Fruit fly (Drosophila melanogaster): Measurements from ENCODE around the gene CG34260.

Gene CG34260

DNA sequence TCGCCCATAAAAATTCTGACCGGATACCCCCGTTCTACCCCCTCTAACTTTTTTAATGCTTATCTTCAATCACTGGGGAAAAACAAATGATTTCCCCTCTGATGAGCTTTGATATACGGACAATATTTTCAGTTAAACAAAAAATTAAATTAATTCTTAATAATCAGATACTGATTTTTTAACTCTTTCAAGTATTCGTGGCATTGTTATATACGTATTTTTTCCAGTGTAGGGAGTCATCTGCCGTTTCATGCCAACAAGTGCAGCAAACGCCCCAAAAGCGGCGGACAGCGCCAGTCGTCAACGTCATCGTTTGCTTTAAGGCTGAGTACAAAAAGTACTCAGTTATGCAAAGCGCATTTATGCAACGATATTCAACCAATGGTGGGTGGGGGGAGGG is 13.2 kb upstream of the CG34260 start:
- TF ChIP-seq brk (GFP tag; optimal IDR thresholded peaks at IDR 0.05) (no peak), Abd-B (GFP tag; optimal IDR thresholded peaks at IDR 0.05) (no peak), lola (GFP tag; optimal IDR thresholded peaks at IDR 0.05) (no peak), dl (GFP tag; optimal IDR thresholded peaks at IDR 0.05; ENCODE audit: insufficient read depth in 1 of 2, partially characterized antibody in 2 of 2) (no peak), GATAd (GFP tag; optimal IDR thresholded peaks at IDR 0.05) (no peak), OdsH (GFP tag; optimal IDR thresholded peaks at IDR 0.05) (no peak), Hr78 (GFP tag; optimal IDR thresholded peaks at IDR 0.05) (no peak), Mio (GFP tag; optimal IDR thresholded peaks at IDR 0.05) (no peak)

DNA sequence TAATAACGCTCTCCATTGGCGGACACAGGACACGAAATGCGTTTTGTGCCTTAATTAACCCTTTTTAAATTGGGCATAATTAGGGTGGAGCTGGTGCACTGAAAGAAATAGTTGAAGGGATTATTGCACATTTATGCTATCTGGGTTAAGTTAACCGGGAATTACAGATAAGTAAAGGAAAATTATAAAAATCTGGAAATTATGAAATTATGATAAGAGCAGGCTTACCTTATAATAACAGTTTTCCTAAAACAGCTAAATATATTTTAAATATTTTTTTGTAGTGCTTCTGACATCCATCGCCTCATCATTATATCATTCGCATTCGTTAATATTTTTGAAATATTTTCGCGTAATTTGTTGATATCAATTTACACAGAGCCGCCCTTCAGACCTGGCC is 6.7 kb upstream of the CG34260 start:
- TF ChIP-seq jim (GFP tag; optimal IDR thresholded peaks at IDR 0.05) = no peak
- TF ChIP-seq foxo (GFP tag; optimal IDR thresholded peaks at IDR 0.05) = peak in 1 of 2 experiments; percentile 11
- no peak for TF ChIP-seq Dfd (GFP tag; optimal IDR thresholded peaks at IDR 0.05)
- TF ChIP-seq Hnf4 (GFP tag; optimal IDR thresholded peaks at IDR 0.05) = no peak
- no peak for TF ChIP-seq usp (GFP tag; optimal IDR thresholded peaks at IDR 0.05)
- TF ChIP-seq dsf (GFP tag; optimal IDR thresholded peaks at IDR 0.05; ENCODE audit: borderline replicate concordance) = no peak
- TF ChIP-seq br (GFP tag; optimal IDR thresholded peaks at IDR 0.05) = no peak

DNA sequence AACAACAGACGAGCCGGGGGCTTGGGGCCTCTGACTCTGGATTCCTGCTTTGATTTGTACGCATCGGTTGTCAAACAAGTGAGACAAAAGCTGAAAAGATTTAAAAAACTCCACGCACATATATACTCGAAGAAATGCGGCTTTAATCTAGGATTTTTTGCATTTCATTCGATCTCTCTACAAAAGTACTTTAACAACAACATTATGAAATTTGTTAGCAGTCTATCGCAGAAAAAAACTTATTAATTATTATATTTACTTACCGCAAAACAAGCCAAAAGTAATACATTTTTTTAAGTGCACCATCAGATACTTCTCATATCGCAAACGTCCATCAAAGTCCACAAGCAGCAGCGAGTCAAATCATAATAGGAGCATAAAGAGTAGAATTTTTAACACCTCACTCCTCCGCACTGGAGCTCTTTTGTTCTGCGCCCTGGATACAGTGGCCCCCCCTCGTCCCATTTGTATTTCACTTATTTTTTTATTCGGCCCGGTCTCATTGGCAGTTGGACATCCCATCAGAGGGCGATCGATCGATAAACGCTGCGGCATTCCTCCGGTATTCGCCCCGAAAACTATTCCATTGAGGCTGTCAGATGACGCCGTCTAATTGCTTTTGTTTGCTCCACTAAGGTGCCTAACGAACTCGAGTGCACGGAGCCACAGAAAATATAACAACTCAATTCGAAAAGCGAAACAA is 3.3 kb upstream of the CG34260 start:
- TF ChIP-seq tai (GFP tag; optimal IDR thresholded peaks at IDR 0.05) (no peak), dl (GFP tag; optimal IDR thresholded peaks at IDR 0.05; ENCODE audit: insufficient read depth in 1 of 2, partially characterized antibody in 2 of 2) (no peak), Rel (GFP tag; optimal IDR thresholded peaks at IDR 0.05) (no peak), Rel (tag; optimal IDR thresholded peaks at IDR 0.05) (no peak), Vsx2 (GFP tag; optimal IDR thresholded peaks at IDR 0.05; ENCODE audit: partially characterized antibody) (no peak), sv (GFP tag; optimal IDR thresholded peaks at IDR 0.05) (no peak), CrebA (GFP tag; optimal IDR thresholded peaks at IDR 0.05; ENCODE audit: borderline replicate concordance) (no peak), sage (GFP tag; optimal IDR thresholded peaks at IDR 0.05) (no peak), dsf (GFP tag; optimal IDR thresholded peaks at IDR 0.05; ENCODE audit: borderline replicate concordance) (no peak), rgr (GFP tag; optimal IDR thresholded peaks at IDR 0.05) (no peak), brk (GFP tag; optimal IDR thresholded peaks at IDR 0.05) (no peak), GATAd (GFP tag; optimal IDR thresholded peaks at IDR 0.05) (no peak), CG32264 (GFP tag; optimal IDR thresholded peaks at IDR 0.05) (no peak), Sp1 (GFP tag; optimal IDR thresholded peaks at IDR 0.05) (no peak), Myc (optimal IDR thresholded peaks at IDR 0.05) (no peak), Hr83 (GFP tag; optimal IDR thresholded peaks at IDR 0.05; ENCODE audit: poor library complexity, severe bottlenecking) (no peak)

DNA sequence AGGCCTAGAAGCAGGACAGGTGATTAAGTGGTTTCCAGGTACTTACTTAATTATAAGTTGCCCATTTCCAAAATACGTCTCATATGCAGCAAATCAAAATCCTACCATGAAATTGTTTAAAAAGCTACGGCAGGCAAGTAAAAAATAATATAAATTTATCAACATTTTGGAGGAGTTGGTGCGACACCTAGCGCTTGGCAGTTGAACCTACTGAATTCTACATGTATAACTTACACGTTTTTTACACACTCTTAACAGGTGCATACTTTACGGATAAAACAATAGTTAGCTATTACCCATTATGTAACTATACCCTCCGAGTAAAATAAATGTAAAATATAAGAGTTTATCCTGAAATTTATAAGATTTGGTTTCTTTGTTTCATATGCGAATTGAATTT is 2.5 kb upstream of the CG34260 start:
- TF ChIP-seq Hr83 (GFP tag; optimal IDR thresholded peaks at IDR 0.05; ENCODE audit: poor library complexity, severe bottlenecking) (no peak), sage (GFP tag; optimal IDR thresholded peaks at IDR 0.05) (no peak), lola (GFP tag; optimal IDR thresholded peaks at IDR 0.05) (no peak), CrebA (GFP tag; optimal IDR thresholded peaks at IDR 0.05; ENCODE audit: borderline replicate concordance) (no peak), usp (GFP tag; optimal IDR thresholded peaks at IDR 0.05) (no peak), Rel (GFP tag; optimal IDR thresholded peaks at IDR 0.05) (no peak), Rel (tag; optimal IDR thresholded peaks at IDR 0.05) (no peak), Dif (GFP tag; optimal IDR thresholded peaks at IDR 0.05; ENCODE audit: partially characterized antibody) (no peak), dl (GFP tag; optimal IDR thresholded peaks at IDR 0.05; ENCODE audit: insufficient read depth in 1 of 2, partially characterized antibody in 2 of 2) (no peak), CG32264 (GFP tag; optimal IDR thresholded peaks at IDR 0.05) (no peak), GATAd (GFP tag; optimal IDR thresholded peaks at IDR 0.05) (no peak), Vsx2 (GFP tag; optimal IDR thresholded peaks at IDR 0.05; ENCODE audit: partially characterized antibody) (peak; percentile 13), Sp1 (GFP tag; optimal IDR thresholded peaks at IDR 0.05) (no peak), N (GFP tag; optimal IDR thresholded peaks at IDR 0.05) (no peak), h (GFP tag; optimal IDR thresholded peaks at IDR 0.05) (peak; percentile 25), sv (GFP tag; optimal IDR thresholded peaks at IDR 0.05) (peak; percentile 59), Mio (GFP tag; optimal IDR thresholded peaks at IDR 0.05) (no peak), Jra (GFP tag; optimal IDR thresholded peaks at IDR 0.05) (no peak), Dfd (GFP tag; optimal IDR thresholded peaks at IDR 0.05) (no peak), tai (GFP tag; optimal IDR thresholded peaks at IDR 0.05) (no peak), Hnf4 (GFP tag; optimal IDR thresholded peaks at IDR 0.05) (no peak), woc (GFP tag; optimal IDR thresholded peaks at IDR 0.05) (no peak), foxo (GFP tag; optimal IDR thresholded peaks at IDR 0.05) (no peak), ey (GFP tag; optimal IDR thresholded peaks at IDR 0.05) (no peak), Myc (optimal IDR thresholded peaks at IDR 0.05) (peak; percentile 72), dmrt93B (GFP tag; optimal IDR thresholded peaks at IDR 0.05) (no peak), Hr78 (GFP tag; optimal IDR thresholded peaks at IDR 0.05) (no peak), pan (optimal IDR thresholded peaks at IDR 0.05) (no peak), jim (GFP tag; optimal IDR thresholded peaks at IDR 0.05) (no peak), OdsH (GFP tag; optimal IDR thresholded peaks at IDR 0.05) (no peak), HLH106 (tag; optimal IDR thresholded peaks at IDR 0.05) (no peak), brk (GFP tag; optimal IDR thresholded peaks at IDR 0.05) (no peak)

Data from whole organism, wandering third instar larva.